Fruit fly (Drosophila melanogaster) whole organism, embryonic: ENCODE measurements around the gene CG12147.

Experiments
- BEAF-32 ChIP-seq: fragments of 200-800 bp; sonication (Bioruptor generic); optimal IDR thresholded peaks from 3 replicates; lab custom pipeline; 2017; ENCODE audit warnings: missing biosample characterization, missing genetic modification characterization, mild to moderate bottlenecking, moderate library complexity, missing genetic modification reagents
- CG10654 ChIP-seq: fragments of 200-800 bp; sonication (Bioruptor generic); optimal IDR thresholded peaks from 2 replicates; lab custom pipeline; 2016; ENCODE audit warnings: missing biosample characterization, missing genetic modification characterization
- CG12155 ChIP-seq: fragments of 200-800 bp; sonication (Bioruptor generic); optimal IDR thresholded peaks from 3 replicates; lab custom pipeline; 2016; ENCODE audit warnings: missing biosample characterization, missing genetic modification characterization
- CG13424 ChIP-seq: fragments of 200-800 bp; sonication (Bioruptor generic); optimal IDR thresholded peaks from 2 replicates; lab custom pipeline; 2019; ENCODE audit warnings: missing biosample characterization, mild to moderate bottlenecking, missing genetic modification characterization, moderate library complexity
- CG15011 ChIP-seq: fragments of 200-800 bp; sonication (Bioruptor generic); optimal IDR thresholded peaks from 3 replicates; lab custom pipeline; 2018; ENCODE audit warnings: missing biosample characterization, mild to moderate bottlenecking, missing genetic modification characterization
- CG15269 ChIP-seq: fragments of 200-800 bp; sonication (Bioruptor generic); optimal IDR thresholded peaks from 2 replicates; lab custom pipeline; 2018; ENCODE audit warnings: missing biosample characterization, mild to moderate bottlenecking, missing genetic modification characterization, moderate library complexity
- CG15514 ChIP-seq: fragments of 200-800 bp; sonication (Bioruptor generic); optimal IDR thresholded peaks from 3 replicates; lab custom pipeline; 2017; ENCODE audit warnings: missing biosample characterization, missing genetic modification characterization, mild to moderate bottlenecking, moderate library complexity, missing genetic modification reagents
- CG15696 ChIP-seq: fragments of 200-800 bp; sonication (Bioruptor generic); optimal IDR thresholded peaks from 2 replicates; lab custom pipeline; 2019; ENCODE audit warnings: missing biosample characterization, mild to moderate bottlenecking, missing genetic modification characterization, moderate library complexity
- CG17829 ChIP-seq: fragments of 200-800 bp; optimal IDR thresholded peaks from 2 replicates; lab custom pipeline; 2019; ENCODE audit warnings: missing biosample characterization, mild to moderate bottlenecking, missing genetic modification characterization, moderate library complexity
- CG18476 ChIP-seq: fragments of 200-800 bp; sonication (Bioruptor generic); optimal IDR thresholded peaks from 2 replicates; lab custom pipeline; 2016; ENCODE audit warnings: missing biosample characterization, mild to moderate bottlenecking, missing genetic modification characterization
- CG2202 ChIP-seq: fragments of 200-800 bp; sonication (Bioruptor generic); optimal IDR thresholded peaks from 2 replicates; lab custom pipeline; 2018; ENCODE audit warnings: missing biosample characterization, mild to moderate bottlenecking, missing genetic modification characterization
- CG2712 ChIP-seq: fragments of 200-800 bp; optimal IDR thresholded peaks from 3 replicates; lab custom pipeline; 2019; ENCODE audit warnings: missing biosample characterization, mild to moderate bottlenecking, missing genetic modification characterization, moderate library complexity
- CG4328 ChIP-seq: fragments of 200-800 bp; sonication (Bioruptor generic); optimal IDR thresholded peaks from 3 replicates; lab custom pipeline; 2017; ENCODE audit warnings: missing biosample characterization, missing genetic modification reagents, missing genetic modification characterization
- CG4707 ChIP-seq: fragments of 200-800 bp; sonication (Bioruptor generic); optimal IDR thresholded peaks from 2 replicates; lab custom pipeline; 2018; ENCODE audit warnings: missing biosample characterization, mild to moderate bottlenecking, missing genetic modification characterization, moderate library complexity
- CG6765 ChIP-seq: fragments of 200-800 bp; sonication (Bioruptor generic); optimal IDR thresholded peaks from 3 replicates; lab custom pipeline; 2017; ENCODE audit warnings: missing biosample characterization, mild to moderate bottlenecking, missing genetic modification characterization
- CG8388 ChIP-seq: fragments of 200-800 bp; sonication (Bioruptor generic); optimal IDR thresholded peaks from 2 replicates; lab custom pipeline; 2019; ENCODE audit warnings: missing biosample characterization, mild to moderate bottlenecking, missing genetic modification characterization, moderate library complexity
- CG9437 ChIP-seq: fragments of 200-800 bp; sonication (Bioruptor generic); optimal IDR thresholded peaks from 2 replicates; lab custom pipeline; 2018; ENCODE audit warnings: missing biosample characterization, mild to moderate bottlenecking, missing genetic modification characterization
- CG9817 ChIP-seq: fragments of 200-800 bp; sonication (Bioruptor generic); optimal IDR thresholded peaks from 2 replicates; lab custom pipeline; 2018; ENCODE audit warnings: missing biosample characterization, mild to moderate bottlenecking, missing genetic modification characterization, moderate library complexity
- D19B ChIP-seq: fragments of 200-800 bp; sonication (Bioruptor generic); optimal IDR thresholded peaks from 2 replicates; lab custom pipeline; 2017; ENCODE audit warnings: missing biosample characterization, mild to moderate bottlenecking, missing genetic modification characterization
- Dek ChIP-seq: fragments of 200-800 bp; sonication (Bioruptor generic); optimal IDR thresholded peaks from 3 replicates; lab custom pipeline; 2019; ENCODE audit warnings: missing biosample characterization, mild to moderate bottlenecking, missing genetic modification characterization, moderate library complexity
- Fer1 ChIP-seq: fragments of 200-800 bp; sonication (Bioruptor generic); optimal IDR thresholded peaks from 2 replicates; lab custom pipeline; 2017; ENCODE audit warnings: missing biosample characterization, mild to moderate bottlenecking, missing genetic modification characterization
- Fer3 ChIP-seq: fragments of 200-800 bp; sonication (Bioruptor generic); optimal IDR thresholded peaks from 2 replicates; lab custom pipeline; 2018; ENCODE audit warnings: missing biosample characterization, mild to moderate bottlenecking, missing genetic modification characterization, moderate library complexity
- HHEX ChIP-seq: fragments of 200-800 bp; sonication (Bioruptor generic); optimal IDR thresholded peaks from 3 replicates; lab custom pipeline; 2017; ENCODE audit warnings: missing biosample characterization, mild to moderate bottlenecking, missing genetic modification characterization, missing genetic modification reagents
- HLH54F ChIP-seq: fragments of 200-800 bp; sonication (Bioruptor generic); optimal IDR thresholded peaks from 3 replicates; lab custom pipeline; 2016; ENCODE audit warnings: missing biosample characterization, missing genetic modification characterization
- Hand ChIP-seq: fragments of 200-800 bp; sonication (Bioruptor generic); optimal IDR thresholded peaks from 2 replicates; lab custom pipeline; 2017; ENCODE audit warnings: mild to moderate bottlenecking, missing biosample characterization, missing genetic modification reagents, missing genetic modification characterization
- Hsf ChIP-seq: fragments of 200-800 bp; sonication (Bioruptor generic); optimal IDR thresholded peaks from 3 replicates; lab custom pipeline; 2016; ENCODE audit warnings: missing biosample characterization, missing genetic modification characterization
- Nf-YC ChIP-seq: fragments of 200-800 bp; optimal IDR thresholded peaks from 3 replicates; lab custom pipeline; 2019; ENCODE audit warnings: missing biosample characterization, mild to moderate bottlenecking, missing genetic modification characterization, moderate library complexity
- NfI ChIP-seq: fragments of 200-800 bp; sonication (Bioruptor generic); optimal IDR thresholded peaks from 3 replicates; lab custom pipeline; 2018; ENCODE audit warnings: missing biosample characterization, mild to moderate bottlenecking, missing genetic modification characterization, moderate library complexity
- Sox100B ChIP-seq: fragments of 200-800 bp; sonication (Bioruptor generic); optimal IDR thresholded peaks from 3 replicates; lab custom pipeline; 2018; ENCODE audit warnings: missing biosample characterization, mild to moderate bottlenecking, missing genetic modification characterization
- Xbp1 ChIP-seq: fragments of 200-800 bp; sonication (Bioruptor generic); optimal IDR thresholded peaks from 3 replicates; lab custom pipeline; 2016; ENCODE audit warnings: missing biosample characterization, mild to moderate bottlenecking, missing genetic modification characterization
- bcd ChIP-seq: fragments of 200-800 bp; sonication (Bioruptor generic); optimal IDR thresholded peaks from 2 replicates; lab custom pipeline; 2017; ENCODE audit warnings: missing biosample characterization, mild to moderate bottlenecking, missing genetic modification characterization
- bigmax ChIP-seq: fragments of 200-800 bp; sonication (Bioruptor generic); optimal IDR thresholded peaks from 2 replicates; lab custom pipeline; 2018; ENCODE audit warnings: missing biosample characterization, mild to moderate bottlenecking, missing genetic modification characterization
- caup ChIP-seq: fragments of 200-800 bp; sonication (Bioruptor generic); optimal IDR thresholded peaks from 3 replicates; lab custom pipeline; 2017; ENCODE audit warnings: missing biosample characterization, mild to moderate bottlenecking, missing genetic modification characterization, moderate library complexity; ENCODE audit not compliant: severe bottlenecking
- cwo ChIP-seq: fragments of 200-800 bp; sonication (Bioruptor generic); optimal IDR thresholded peaks from 3 replicates; lab custom pipeline; 2017; ENCODE audit warnings: missing biosample characterization, missing genetic modification characterization, mild to moderate bottlenecking, moderate library complexity, missing genetic modification reagents
- ewg ChIP-seq: fragments of 200-800 bp; sonication (Bioruptor generic); optimal IDR thresholded peaks from 3 replicates; lab custom pipeline; 2017; ENCODE audit warnings: mild to moderate bottlenecking, missing biosample characterization, missing genetic modification reagents, missing genetic modification characterization
- fd3F ChIP-seq: fragments of 200-800 bp; sonication (Bioruptor generic); optimal IDR thresholded peaks from 2 replicates; lab custom pipeline; 2018; ENCODE audit warnings: missing biosample characterization, mild to moderate bottlenecking, missing genetic modification characterization, moderate library complexity
- grau ChIP-seq: fragments of 200-800 bp; optimal IDR thresholded peaks from 3 replicates; lab custom pipeline; 2019; ENCODE audit warnings: missing biosample characterization, mild to moderate bottlenecking, missing genetic modification characterization, moderate library complexity
- ken ChIP-seq: fragments of 200-800 bp; sonication (Bioruptor generic); IDR thresholded peaks from 3 replicates; pipeline ENCODE4 v1.3.6; 2022; ENCODE audit warnings: missing biosample characterization, missing genetic modification characterization
- mam ChIP-seq: fragments of 200-800 bp; sonication (Bioruptor generic); optimal IDR thresholded peaks from 3 replicates; lab custom pipeline; 2016; ENCODE audit warnings: missing biosample characterization, missing genetic modification characterization
- nerfin-2 ChIP-seq: fragments of 200-800 bp; sonication (Bioruptor generic); IDR thresholded peaks from 2 replicates; pipeline ENCODE4 v1.3.6; 2022; ENCODE audit warnings: missing biosample characterization, missing genetic modification characterization; ENCODE audit not compliant: partially characterized antibody
- oc ChIP-seq: fragments of 200-800 bp; sonication (Bioruptor generic); optimal IDR thresholded peaks from 2 replicates; lab custom pipeline; 2018; ENCODE audit warnings: missing biosample characterization, mild to moderate bottlenecking, missing genetic modification characterization, moderate library complexity
- pan ChIP-seq, 4 experiments: fragments of >200 bp in 3 of 4; fragments of 200-800 bp in 1 of 4; sonication (Bioruptor generic) in 1 of 4; optimal IDR thresholded peaks in 3 of 4; IDR thresholded peaks in 1 of 4; 2 replicates each; pipeline versions ENCODE4 v1.3.6 to Lab custom; 2017 to 2022; ENCODE audit warnings: missing biosample characterization in 2 of 4, missing genetic modification characterization in 2 of 4, mixed read lengths in 1 of 4
- phol ChIP-seq: fragments of 200-800 bp; sonication (Bioruptor generic); optimal IDR thresholded peaks from 3 replicates; lab custom pipeline; 2018; ENCODE audit warnings: missing biosample characterization, mild to moderate bottlenecking, missing genetic modification characterization, moderate library complexity
- ranshi ChIP-seq: fragments of 200-800 bp; sonication (Bioruptor generic); IDR thresholded peaks from 2 replicates; pipeline ENCODE4 v1.3.6; 2022; ENCODE audit warnings: missing biosample characterization, missing genetic modification characterization
- scrt ChIP-seq: fragments of 200-800 bp; sonication (Bioruptor generic); optimal IDR thresholded peaks from 2 replicates; lab custom pipeline; 2018; ENCODE audit warnings: missing biosample characterization, mild to moderate bottlenecking, missing genetic modification characterization, moderate library complexity
- sens ChIP-seq: fragments of 200-800 bp; sonication (Bioruptor generic); peaks from one replicate; lab custom pipeline; 2016; ENCODE audit warnings: missing biosample characterization, missing genetic modification characterization
- tgo ChIP-seq: fragments of 200-800 bp; sonication (Bioruptor generic); IDR thresholded peaks from 3 replicates; pipeline ENCODE4 v1.3.6; 2022; ENCODE audit warnings: missing biosample characterization, missing genetic modification characterization
- tin ChIP-seq: fragments of 200-800 bp; sonication (Bioruptor generic); optimal IDR thresholded peaks from 3 replicates; lab custom pipeline; 2016; ENCODE audit warnings: missing biosample characterization, missing genetic modification characterization

The CG12147 gene

DNA sequence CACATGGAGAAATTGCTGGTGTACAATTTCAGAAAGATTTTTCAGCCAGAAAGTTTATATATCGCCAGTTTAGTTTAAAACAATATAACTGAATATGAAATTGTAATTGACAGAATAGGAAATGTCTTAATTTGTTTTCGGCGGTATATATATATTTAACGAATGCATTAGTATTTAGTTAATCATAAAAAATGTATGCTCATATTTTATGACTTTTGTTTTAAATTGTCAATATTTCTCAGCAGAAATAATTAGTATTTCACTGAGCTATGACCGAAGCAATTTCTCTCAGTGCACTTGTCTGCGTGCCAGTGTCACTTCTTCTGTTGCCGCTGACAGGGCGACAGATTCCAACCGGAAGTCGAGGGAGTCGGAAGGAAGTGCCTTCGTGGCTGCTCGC is 14.1 kb downstream of the CG12147 start (continued):
- TF ChIP-seq pan (optimal IDR thresholded peaks at IDR 0.05; lab: Kevin White, UChicago) (no peak), pan (GFP tag; optimal IDR thresholded peaks at IDR 0.05 in 1 of 2, IDR thresholded peaks at IDR 0.05 in 1 of 2) (peak in 1 of 2 experiments; percentile 46), CG15514 (GFP tag; lab: Kevin White, UChicago) (peak; percentile 1), CG4328 (GFP tag; lab: Kevin White, UChicago) (peak; percentile 26), CG15011 (GFP tag; lab: Kevin White, UChicago) (peak; percentile 5), Sox100B (GFP tag; lab: Kevin White, UChicago) (peak; percentile 62), CG2712 (tag; lab: Kevin White, UChicago) (peak; percentile 58), sens (GFP tag; lab: Kevin White, UChicago) (peak; percentile 87), CG10654 (GFP tag; lab: Kevin White, UChicago) (peak; percentile 15), HLH54F (GFP tag; lab: Kevin White, UChicago) (peak; percentile 26), CG9437 (peak; percentile 26), oc (tag; lab: Kevin White, UChicago) (no peak), CG18476 (GFP tag; lab: Kevin White, UChicago) (peak; percentile 37), BEAF-32 (GFP tag; lab: Kevin White, UChicago) (no peak), Hand (peak; percentile 62), fd3F (GFP tag; lab: Kevin White, UChicago) (peak; percentile 25), grau (tag; lab: Kevin White, UChicago) (no peak), mam (GFP tag; lab: Kevin White, UChicago) (peak; percentile 6), CG12155 (peak; percentile 10), caup (GFP tag; lab: Kevin White, UChicago) (peak; percentile 31), bcd (GFP tag; lab: Kevin White, UChicago) (peak; percentile 19), NfI (GFP tag; lab: Kevin White, UChicago) (peak; percentile 27), scrt (GFP tag; lab: Kevin White, UChicago) (peak; percentile 4), CG15696 (peak; percentile 16), cwo (GFP tag; lab: Kevin White, UChicago) (peak; percentile 50), ranshi (GFP tag; lab: Robert Waterston, UW) (peak; percentile 10; the same call in 1 of the 2 replicates), CG15269 (tag; lab: Kevin White, UChicago) (peak; percentile 58), Nf-YC (tag; lab: Kevin White, UChicago) (peak; percentile 45), CG8388 (GFP tag; lab: Kevin White, UChicago) (peak; percentile 11), Fer3 (peak; percentile 45), nerfin-2 (no peak), Fer1 (GFP tag; lab: Kevin White, UChicago) (peak; percentile 65), ken (GFP tag; lab: Robert Waterston, UW) (0 out of 3 replicates have a peak, but pooled peaks have one; percentile 37), HHEX (GFP tag; lab: Kevin White, UChicago) (peak; percentile 47), Xbp1 (peak; percentile 42), CG17829 (tag; lab: Kevin White, UChicago) (peak; percentile 44), CG9817 (tag; lab: Kevin White, UChicago) (peak; percentile 8), CG6765 (GFP tag; lab: Kevin White, UChicago) (peak; percentile 45), phol (peak; percentile 64), CG13424 (peak; percentile 60), CG4707 (GFP tag; lab: Kevin White, UChicago) (no peak), D19B (no peak), bigmax (GFP tag; lab: Kevin White, UChicago) (no peak), ewg (no peak), tgo (GFP tag; lab: Robert Waterston, UW) (peak; percentile 30; the same call in 1 of the 3 replicates), CG2202 (tag; lab: Kevin White, UChicago) (no peak), tin (GFP tag; lab: Kevin White, UChicago) (peak; percentile 4), Hsf (GFP tag; lab: Kevin White, UChicago) (peak; percentile 52), Dek (tag; lab: Kevin White, UChicago) (peak; percentile 1)
